Worm (Caenorhabditis elegans): Measurements from ENCODE around the gene sto-4.

DNA sequence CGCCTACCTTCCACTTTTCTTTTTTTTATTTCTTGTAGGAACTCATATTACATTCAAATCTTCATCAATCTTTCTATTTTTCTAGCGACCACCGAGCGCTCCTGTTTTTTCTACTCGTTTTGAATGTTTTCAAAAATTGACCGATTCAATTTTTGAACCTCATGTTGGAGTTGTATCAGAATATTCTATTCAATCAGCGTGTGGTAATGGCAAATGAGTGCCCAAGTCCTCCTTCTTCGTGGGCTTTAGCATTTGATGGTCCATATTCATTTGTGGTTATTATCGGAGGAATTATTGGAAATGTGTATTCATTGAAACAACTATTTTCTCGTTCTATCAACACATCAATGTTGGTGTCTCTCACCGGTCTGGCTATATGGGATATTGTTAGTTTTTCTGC, 26.5 kb upstream of the sto-4 start, which contains the start of gene F52D10.4:
- TF ChIP-seq egl-27 (tag; optimal IDR thresholded peaks at IDR 0.05) (no peak), unc-130 (GFP tag; optimal IDR thresholded peaks at IDR 0.05) (no peak), nhr-76 (tag; optimal IDR thresholded peaks at IDR 0.05) (no peak), ceh-44 (GFP tag; IDR thresholded peaks at IDR 0.05) (no peak), nhr-77 (tag; optimal IDR thresholded peaks at IDR 0.05) (no peak), ama-1 (optimal IDR thresholded peaks at IDR 0.05) (no peak), nhr-41 (GFP tag; IDR thresholded peaks at IDR 0.05) (no peak), aly-2 (tag; optimal IDR thresholded peaks at IDR 0.05) (no peak), pha-4 (GFP tag; IDR thresholded peaks at IDR 0.05) (no peak), pha-4 (tag; optimal IDR thresholded peaks at IDR 0.05) (no peak), ces-1 (GFP tag; optimal IDR thresholded peaks at IDR 0.05) (no peak)

All from whole organism, L4 larva.